Fruit fly (Drosophila melanogaster): ENCODE data around the gene csw.

csw gene

dm6 chrX:2065073-2065472 is 29.0 kb upstream of the csw start, which contains the start of gene CG4281 (continued):
- no peak for TF ChIP-seq lmd (GFP tag; IDR thresholded peaks at IDR 0.05)
- peak; percentile 36 for TF ChIP-seq CG3995 (GFP tag; optimal IDR thresholded peaks at IDR 0.05)
- no peak for TF ChIP-seq Xrp1 (GFP tag; IDR thresholded peaks at IDR 0.05)
- peak; percentile 88 for TF ChIP-seq BEAF-32 (GFP tag; optimal IDR thresholded peaks at IDR 0.05)
- no peak for TF ChIP-seq seq (GFP tag; IDR thresholded peaks at IDR 0.05)
- peak; percentile 34 for TF ChIP-seq CoRest (tag; optimal IDR thresholded peaks at IDR 0.05)
- TF ChIP-seq CG13123 (GFP tag; optimal IDR thresholded peaks at IDR 0.05), result no peak
- TF ChIP-seq dmrt99B (tag; optimal IDR thresholded peaks at IDR 0.05), result no peak
- TF ChIP-seq CG32532 (GFP tag; IDR thresholded peaks at IDR 0.05), result no peak
- TF ChIP-seq psq (GFP tag; optimal IDR thresholded peaks at IDR 0.05), result no peak
- no peak for TF ChIP-seq CG1233 (GFP tag; optimal IDR thresholded peaks at IDR 0.05)
- no peak for TF ChIP-seq fd102C (GFP tag; optimal IDR thresholded peaks at IDR 0.05)
- TF ChIP-seq tna (GFP tag; IDR thresholded peaks at IDR 0.05; ENCODE audit: partially characterized antibody), result peak; percentile 92
- no peak for TF ChIP-seq CrebB (tag; optimal IDR thresholded peaks at IDR 0.05)
- TF ChIP-seq CG7963 (GFP tag; IDR thresholded peaks at IDR 0.05; ENCODE audit: partially characterized antibody), result peak; percentile 87
- peak; percentile 95 for TF ChIP-seq Scr (GFP tag; IDR thresholded peaks at IDR 0.05; ENCODE audit: partially characterized antibody)
- no peak for TF ChIP-seq CG15479 (GFP tag; optimal IDR thresholded peaks at IDR 0.05)
- TF ChIP-seq hbn (GFP tag; IDR thresholded peaks at IDR 0.05; ENCODE audit: partially characterized antibody), result peak; percentile 95
- no peak for TF ChIP-seq CG17385 (GFP tag; optimal IDR thresholded peaks at IDR 0.05)
- peak; percentile 47 for TF ChIP-seq CG14710 (tag; optimal IDR thresholded peaks at IDR 0.05)
- peak; percentile 76 for TF ChIP-seq Dref (GFP tag; IDR thresholded peaks at IDR 0.05)
- TF ChIP-seq CG10267 (tag; optimal IDR thresholded peaks at IDR 0.05), result peak; percentile 80
- TF ChIP-seq p53 (GFP tag; optimal IDR thresholded peaks at IDR 0.05), result peak; percentile 74
- peak; percentile 82 for TF ChIP-seq ato (GFP tag; IDR thresholded peaks at IDR 0.05; ENCODE audit: partially characterized antibody)
- no peak for TF ChIP-seq ewg (GFP tag; optimal IDR thresholded peaks at IDR 0.05)
- peak in 1 of 2 experiments; percentile 1 for TF ChIP-seq Pdp1 (GFP tag; optimal IDR thresholded peaks at IDR 0.05)
- TF ChIP-seq pfk (GFP tag; optimal IDR thresholded peaks at IDR 0.05), result no peak
- TF ChIP-seq CG13624 (GFP tag; optimal IDR thresholded peaks at IDR 0.05), result no peak
- TF ChIP-seq disco-r (GFP tag; optimal IDR thresholded peaks at IDR 0.05), result no peak
- no peak for TF ChIP-seq Lhr (GFP tag; optimal IDR thresholded peaks at IDR 0.05)
- TF ChIP-seq C15 (GFP tag; IDR thresholded peaks at IDR 0.05), result no peak
- TF ChIP-seq CG3407 (GFP tag; optimal IDR thresholded peaks at IDR 0.05), result no peak
- no peak for TF ChIP-seq corto (GFP tag; optimal IDR thresholded peaks at IDR 0.05)
- TF ChIP-seq inv (GFP tag; IDR thresholded peaks at IDR 0.05; ENCODE audit: partially characterized antibody), result peak; percentile 85
- TF ChIP-seq gt (GFP tag; IDR thresholded peaks at IDR 0.05), result no peak
- peak; percentile 76; the same call in 2 of the 4 replicates for TF ChIP-seq chinmo (GFP tag; IDR thresholded peaks at IDR 0.05; ENCODE audit: partially characterized antibody)
- TF ChIP-seq HmgZ (tag; optimal IDR thresholded peaks at IDR 0.05), result peak; percentile 44
- TF ChIP-seq Dfd (GFP tag; optimal IDR thresholded peaks at IDR 0.05), result no peak
- no peak for TF ChIP-seq crol (GFP tag; IDR thresholded peaks at IDR 0.05)
- TF ChIP-seq CG10209 (GFP tag; optimal IDR thresholded peaks at IDR 0.05), result no peak
- TF ChIP-seq pan (optimal IDR thresholded peaks at IDR 0.05), result no peak
- TF ChIP-seq pan (GFP tag; optimal IDR thresholded peaks at IDR 0.05 in 1 of 2, IDR thresholded peaks at IDR 0.05 in 1 of 2), result no peak
- TF ChIP-seq CG10274 (GFP tag; optimal IDR thresholded peaks at IDR 0.05), result no peak
- peak; percentile 32 for TF ChIP-seq Myb (GFP tag; optimal IDR thresholded peaks at IDR 0.05)
- TF ChIP-seq gfzf (GFP tag; optimal IDR thresholded peaks at IDR 0.05), result peak; percentile 24
- TF ChIP-seq Sry-δ (GFP tag; optimal IDR thresholded peaks at IDR 0.05), result peak; percentile 82
- TF ChIP-seq hkb (optimal IDR thresholded peaks at IDR 0.05), result no peak
- no peak for TF ChIP-seq hkb (GFP tag; IDR thresholded peaks at IDR 0.05)

All from whole organism, embryonic.